Worm (Caenorhabditis elegans): ENCODE results near the gene col-186.

ce11 chrX:15915774-15916173 lies 35.5 kb upstream of the col-186 start:
- TF ChIP-seq ama-1 (optimal IDR thresholded peaks at IDR 0.05) (no peak), pes-1 (GFP tag; IDR thresholded peaks at IDR 0.05) (no peak), aly-1 (tag; optimal IDR thresholded peaks at IDR 0.05) (no peak), tra-4 (tag; optimal IDR thresholded peaks at IDR 0.05) (no peak), hmbx-1 (tag; optimal IDR thresholded peaks at IDR 0.05) (no peak)
